Worm (Caenorhabditis elegans) whole organism, L4 larva: ENCODE data around the gene syx-4.

Experiments
- dpl-1 ChIP-seq: fragments of 150-350 bp; optimal IDR thresholded peaks from 2 replicates; lab custom pipeline; 2014; ENCODE audit warnings: missing biosample characterization, missing genetic modification reagents, missing genetic modification characterization
- duxl-1 ChIP-seq: sonication (generic microtip); optimal IDR thresholded peaks from 2 replicates; lab custom pipeline; 2016; ENCODE audit warnings: mild to moderate bottlenecking, missing genetic modification characterization, moderate library complexity, missing compliant biosample characterization; ENCODE audit not compliant: poor library complexity
- lin-1 ChIP-seq: fragments of 200-800 bp; sonication (Bioruptor generic); IDR thresholded peaks from 2 replicates; pipeline ENCODE4 v1.3.6; 2022; ENCODE audit warnings: missing genetic modification reagents, missing genetic modification characterization, missing compliant biosample characterization
- lin-13 ChIP-seq: fragments of 150-350 bp; optimal IDR thresholded peaks from 2 replicates; lab custom pipeline; 2014; ENCODE audit warnings: missing biosample characterization, missing genetic modification reagents, missing genetic modification characterization
- nhr-48 ChIP-seq: sonication (generic microtip); optimal IDR thresholded peaks from 2 replicates; lab custom pipeline; 2016; ENCODE audit warnings: mild to moderate bottlenecking, missing genetic modification characterization, missing compliant biosample characterization
- nhr-76 ChIP-seq: fragments of 150-350 bp; optimal IDR thresholded peaks from 2 replicates; lab custom pipeline; 2014; ENCODE audit warnings: missing biosample characterization, missing genetic modification characterization
- pqm-1 ChIP-seq: sonication (generic microtip); optimal IDR thresholded peaks from 2 replicates; lab custom pipeline; 2017; ENCODE audit warnings: missing biosample characterization, missing genetic modification characterization
- sdz-12 ChIP-seq: fragments of 200-800 bp; sonication (Bioruptor generic); optimal IDR thresholded peaks from 2 replicates; lab custom pipeline; 2018; ENCODE audit warnings: mild to moderate bottlenecking, missing genetic modification characterization, missing compliant biosample characterization
- unc-39 ChIP-seq: sonication (generic microtip); optimal IDR thresholded peaks from 2 replicates; lab custom pipeline; 2017; ENCODE audit warnings: missing biosample characterization, missing genetic modification characterization
- zip-11 ChIP-seq: fragments of 200-800 bp; sonication (Bioruptor generic); IDR thresholded peaks from 2 replicates; pipeline ENCODE4 v1.3.6; 2022; ENCODE audit warnings: missing genetic modification characterization, missing compliant biosample characterization
- ztf-11 ChIP-seq: fragments of 150-350 bp; optimal IDR thresholded peaks from 2 replicates; lab custom pipeline; 2014; ENCODE audit warnings: missing biosample characterization, missing genetic modification characterization

DNA sequence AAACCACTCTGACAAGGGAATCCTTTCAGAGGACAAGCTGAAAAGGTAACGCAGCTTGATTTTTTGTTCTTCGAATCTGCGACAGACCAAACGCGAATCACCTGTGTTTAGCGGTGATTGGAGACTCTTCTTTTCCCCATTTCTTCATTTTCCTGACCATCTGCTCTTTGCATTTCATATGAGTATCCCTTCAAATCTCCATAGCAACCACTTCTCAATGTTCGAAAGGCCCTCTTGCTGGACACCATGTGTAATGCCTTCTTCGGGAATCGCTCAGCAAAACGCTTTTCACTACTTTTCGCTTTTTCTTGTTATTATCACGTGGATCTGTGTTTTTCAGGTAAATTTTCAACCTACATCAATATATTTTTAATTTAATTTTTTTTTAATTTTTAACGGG is 30.5 kb upstream of the syx-4 start, which contains the start of the genes T26A8.3 and tmem-231:
- TF ChIP-seq unc-39 (tag; lab: Kevin White, UChicago) (no peak), zip-11 (GFP tag; lab: Robert Waterston, UW) (no peak), pqm-1 (no peak), lin-1 (GFP tag; lab: Robert Waterston, UW) (no peak), dpl-1 (no peak), nhr-76 (no peak), nhr-48 (tag; lab: Kevin White, UChicago) (no peak), sdz-12 (GFP tag; lab: Kevin White, UChicago) (no peak), lin-13 (no peak), ztf-11 (tag; lab: Kevin White, UChicago) (no peak), duxl-1 (tag; lab: Kevin White, UChicago) (no peak)
